Worm (Caenorhabditis elegans) whole organism, L1 larva: ENCODE data around the gene sipa-1.

Source experiments
- aha-1 ChIP-seq: fragments of 150-350 bp; optimal IDR thresholded peaks from 2 replicates; lab custom pipeline; 2014; ENCODE audit warnings: missing biosample characterization, missing genetic modification characterization
- ces-1 ChIP-seq: fragments of 150-350 bp; optimal IDR thresholded peaks from 2 replicates; lab custom pipeline; 2014; ENCODE audit warnings: missing biosample characterization, missing genetic modification reagents, missing genetic modification characterization
- hlh-17 ChIP-seq: fragments of 200-800 bp; sonication (Bioruptor generic); optimal IDR thresholded peaks from 2 replicates; lab custom pipeline; 2018; ENCODE audit warnings: missing genetic modification characterization, mild to moderate bottlenecking, missing compliant biosample characterization, moderate library complexity, borderline replicate concordance
- jun-1 ChIP-seq: fragments of 150-350 bp; optimal IDR thresholded peaks from 2 replicates; lab custom pipeline; 2014; ENCODE audit warnings: missing biosample characterization, missing genetic modification reagents, missing genetic modification characterization
- mdl-1 ChIP-seq, 2 experiments: fragments of 150-350 bp; optimal IDR thresholded peaks; 2 replicates each; lab custom pipeline; 2014 to 2017; ENCODE audit warnings: missing biosample characterization in 2 of 2, missing genetic modification characterization in 2 of 2, inconsistent platforms in 1 of 2
- nhr-77 ChIP-seq: fragments of 150-350 bp; optimal IDR thresholded peaks from 2 replicates; lab custom pipeline; 2014; ENCODE audit warnings: missing biosample characterization, missing genetic modification characterization
- skn-1 ChIP-seq: fragments of 150-350 bp; optimal IDR thresholded peaks from 2 replicates; lab custom pipeline; 2014; ENCODE audit warnings: missing biosample characterization, missing genetic modification characterization
- unc-62 ChIP-seq: fragments of 150-350 bp; optimal IDR thresholded peaks from 2 replicates; lab custom pipeline; 2014; ENCODE audit warnings: missing biosample characterization, missing genetic modification reagents, missing genetic modification characterization

ce11 chrV:11674594-11675579 is 37.8 kb upstream of the sipa-1 start:
- TF ChIP-seq ces-1 (GFP tag; lab: Kevin White, UChicago) (no peak), unc-62 (GFP tag; lab: Kevin White, UChicago) (no peak), hlh-17 (GFP tag; lab: Kevin White, UChicago) (no peak), jun-1 (no peak), skn-1 (tag; lab: Kevin White, UChicago) (no peak), mdl-1 (tag; optimal IDR thresholded peaks at IDR 0.05; lab: Kevin White, UChicago) (no peak), nhr-77 (tag; lab: Kevin White, UChicago) (no peak), aha-1 (tag; lab: Kevin White, UChicago) (no peak)
